Worm (Caenorhabditis elegans) whole organism, L4 larva: ENCODE results near the gene F20B6.6.
"Not testable (repeated sequence)": the region's sequence is repeated elsewhere in the genome, so short reads cannot be mapped to it uniquely, and the experiment has no call there.

ENCODE experiments used
- ama-1 ChIP-seq: fragments of 150-350 bp; optimal IDR thresholded peaks from 2 replicates; lab custom pipeline; 2014; ENCODE audit warnings: inconsistent platforms, mixed read lengths
- fkh-10 ChIP-seq: fragments of 150-350 bp; optimal IDR thresholded peaks from 2 replicates; lab custom pipeline; 2014; ENCODE audit warnings: missing biosample characterization, missing genetic modification reagents, missing genetic modification characterization
- lsy-2 ChIP-seq, 2 experiments: fragments of 150-350 bp in 1 of 2; sonication (generic microtip) in 1 of 2; optimal IDR thresholded peaks; 2 replicates each; lab custom pipeline; 2014 to 2017; ENCODE audit warnings: missing biosample characterization in 2 of 2, missing genetic modification characterization in 2 of 2
- nhr-25 ChIP-seq: sonication (generic microtip); optimal IDR thresholded peaks from 2 replicates; lab custom pipeline; 2017; ENCODE audit warnings: missing genetic modification characterization, mild to moderate bottlenecking, missing compliant biosample characterization, antibody characterized with exemption, moderate library complexity, borderline replicate concordance; ENCODE audit not compliant: insufficient read depth
- unc-39 ChIP-seq: sonication (generic microtip); optimal IDR thresholded peaks from 2 replicates; lab custom pipeline; 2017; ENCODE audit warnings: missing biosample characterization, missing genetic modification characterization

ce11 chrX:4199829-4200228, 2.2 kb downstream of the F20B6.6 start, which contains the start of gene F20B6.5:
- TF ChIP-seq nhr-25 (tag; lab: Kevin White, UChicago); lsy-2 (tag; optimal IDR thresholded peaks at IDR 0.05; lab: Kevin White, UChicago); unc-39; ama-1 (lab: Kevin White, UChicago); fkh-10: not testable (repeated sequence)
